Worm (Caenorhabditis elegans): ENCODE results near the gene hmit-1.3.

Gene hmit-1.3

DNA sequence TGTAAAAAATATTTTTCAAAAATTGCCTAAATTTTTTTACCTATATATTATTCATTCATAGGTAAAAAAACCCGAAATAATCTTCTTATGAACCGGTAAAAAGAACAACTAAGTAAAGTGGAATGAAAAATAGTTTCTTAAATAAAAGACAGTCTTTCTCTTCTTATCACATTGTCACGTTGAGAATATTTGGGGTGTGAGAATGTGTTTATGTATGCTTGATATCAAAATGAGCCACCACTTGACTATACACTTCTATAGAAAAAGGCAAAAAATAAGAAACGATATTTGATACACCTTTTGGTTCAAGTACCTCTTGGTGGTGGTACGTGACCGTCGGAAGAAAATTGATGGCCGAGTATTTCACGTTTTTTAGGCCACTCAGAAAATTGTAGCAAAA is at the start of gene hmit-1.3:
Gene hmit-1.3, minus strand, starts transcription at position 103 of the 400 bp plus-strand sequence.
- TF ChIP-seq ceh-18 (tag; optimal IDR thresholded peaks at IDR 0.05) = no peak
- TF ChIP-seq ahr-1 (tag; optimal IDR thresholded peaks at IDR 0.05) = no peak
- TF ChIP-seq hlh-8 (tag; optimal IDR thresholded peaks at IDR 0.05) = no peak
- no peak for TF ChIP-seq ceh-19 (GFP tag; optimal IDR thresholded peaks at IDR 0.05)

DNA sequence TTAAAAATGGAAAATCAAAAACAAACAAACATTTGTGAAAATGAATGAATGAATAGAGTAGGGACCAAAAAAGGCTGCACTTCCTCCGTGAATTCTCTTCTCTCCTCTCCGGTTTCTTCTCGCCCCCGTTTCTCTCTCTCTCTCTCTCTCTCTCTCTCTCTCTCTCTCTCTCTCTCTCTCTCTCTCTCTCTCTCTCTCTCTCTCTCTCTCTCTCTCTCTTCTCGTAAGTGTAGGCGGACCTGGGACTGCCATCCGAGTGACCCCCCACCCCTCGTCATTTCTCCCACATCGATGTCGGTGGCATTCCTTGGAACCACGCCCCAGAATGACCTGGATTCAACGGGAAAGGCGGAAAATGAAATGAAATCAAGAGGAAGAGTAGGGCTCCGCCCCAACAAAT is 47.4 kb upstream of the hmit-1.3 start:
- TF ChIP-seq Y22D7AL.16 (tag; optimal IDR thresholded peaks at IDR 0.05) = no peak
- TF ChIP-seq elt-4 (tag; optimal IDR thresholded peaks at IDR 0.05) = no peak
- no peak for TF ChIP-seq fkh-10 (GFP tag; optimal IDR thresholded peaks at IDR 0.05)
- no peak for TF ChIP-seq rnt-1 (tag; optimal IDR thresholded peaks at IDR 0.05)
- TF ChIP-seq unc-3 (GFP tag; conservative IDR thresholded peaks at IDR 0.05) = no peak
- TF ChIP-seq unc-3 (tag; optimal IDR thresholded peaks at IDR 0.05) = no peak

DNA sequence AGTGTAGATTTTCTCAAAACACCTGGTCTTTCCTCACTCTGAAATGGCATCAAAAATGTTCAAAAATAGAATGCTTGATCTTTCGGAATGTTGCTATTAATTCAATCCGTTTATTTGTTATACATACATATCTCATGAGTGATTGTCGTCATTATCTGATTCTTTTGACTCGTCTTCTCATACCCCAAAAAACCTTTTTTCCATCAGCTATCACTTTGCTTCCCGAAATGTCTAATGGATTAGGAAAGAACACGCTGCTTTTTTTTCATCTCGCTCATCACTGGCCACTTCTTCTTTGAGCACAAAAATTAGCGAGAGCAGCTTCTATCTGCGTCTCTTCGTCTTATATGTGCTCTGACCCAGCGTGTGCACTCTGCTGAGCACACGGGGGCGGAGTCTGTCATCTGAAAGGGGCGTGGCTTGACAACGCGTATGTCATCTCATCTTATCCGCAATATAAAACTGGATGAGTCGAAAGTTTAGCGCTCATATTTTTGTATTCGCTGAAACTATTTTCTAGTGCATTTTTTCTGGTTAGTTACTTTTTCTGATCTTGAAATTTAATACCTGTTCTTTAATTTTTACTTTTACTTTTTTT is 45.5 kb upstream of the hmit-1.3 start:
- TF ChIP-seq tbx-7 (tag; optimal IDR thresholded peaks at IDR 0.05) (no peak), elt-2 (tag; optimal IDR thresholded peaks at IDR 0.05) (no peak), fkh-6 (tag; optimal IDR thresholded peaks at IDR 0.05) (no peak), ceh-30 (tag; optimal IDR thresholded peaks at IDR 0.05) (no peak)

DNA sequence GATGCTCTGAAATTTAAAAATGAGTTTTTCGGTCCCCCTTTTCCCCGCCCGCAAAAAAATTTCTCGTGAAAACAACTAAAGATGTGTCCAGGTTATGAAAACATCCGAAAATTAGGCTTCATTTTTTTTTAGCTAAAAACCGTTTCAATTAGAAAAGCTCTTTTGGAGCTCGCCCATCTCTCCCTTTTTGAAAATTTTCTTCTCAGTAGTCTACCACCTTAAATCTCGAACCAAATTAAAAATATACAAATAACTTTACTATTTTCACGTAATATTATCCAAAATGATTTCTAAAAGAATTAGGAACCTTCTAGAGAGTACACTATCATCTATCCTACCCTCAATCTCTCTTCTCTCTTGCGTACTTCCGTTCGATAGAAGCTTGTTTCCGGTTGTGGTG is 42.9 kb upstream of the hmit-1.3 start:
- TF ChIP-seq tbx-7 (tag; optimal IDR thresholded peaks at IDR 0.05) (no peak), ref-2 (tag; optimal IDR thresholded peaks at IDR 0.05) (no peak), ceh-22 (tag; optimal IDR thresholded peaks at IDR 0.05) (no peak), nhr-11 (tag; optimal IDR thresholded peaks at IDR 0.05) (no peak), F13H6.1 (tag; optimal IDR thresholded peaks at IDR 0.05) (no peak), lim-6 (tag; optimal IDR thresholded peaks at IDR 0.05) (no peak), ceh-48 (tag; optimal IDR thresholded peaks at IDR 0.05) (no peak), fax-1 (tag; optimal IDR thresholded peaks at IDR 0.05) (no peak), ceh-2 (tag; optimal IDR thresholded peaks at IDR 0.05) (no peak), syd-9 (tag; optimal IDR thresholded peaks at IDR 0.05) (no peak), hlh-8 (tag; optimal IDR thresholded peaks at IDR 0.05) (no peak), ceh-19 (GFP tag; optimal IDR thresholded peaks at IDR 0.05) (no peak), K02D7.2 (tag; optimal IDR thresholded peaks at IDR 0.05) (no peak)

DNA sequence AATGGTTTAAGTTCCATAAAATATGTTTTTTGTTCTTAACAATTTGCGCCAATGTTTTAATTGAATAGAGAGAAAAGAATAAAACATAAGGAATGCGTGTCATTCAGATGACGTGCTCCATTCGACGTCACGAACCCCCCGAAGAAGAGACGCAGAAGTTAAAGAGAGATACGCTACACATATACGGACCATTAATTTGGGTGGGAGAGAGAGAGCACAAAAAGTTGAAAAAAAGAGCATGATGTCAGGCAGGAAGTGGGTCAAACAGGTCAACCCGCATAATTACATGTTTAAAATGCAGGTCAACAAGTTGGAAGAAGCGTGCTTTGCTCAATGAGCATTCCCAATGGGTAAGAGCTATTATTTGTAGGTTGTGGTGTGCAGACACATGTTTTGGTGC is 40.8 kb upstream of the hmit-1.3 start:
- TF ChIP-seq pha-2 (tag; optimal IDR thresholded peaks at IDR 0.05) (no peak), odd-2 (tag; optimal IDR thresholded peaks at IDR 0.05) (no peak), ztf-16 (tag; optimal IDR thresholded peaks at IDR 0.05) (no peak), ceh-45 (GFP tag; IDR thresholded peaks at IDR 0.05) (no peak), unc-42 (tag; optimal IDR thresholded peaks at IDR 0.05) (peak; percentile 34), ref-2 (tag; optimal IDR thresholded peaks at IDR 0.05) (no peak), unc-3 (GFP tag; conservative IDR thresholded peaks at IDR 0.05) (no peak), unc-3 (tag; optimal IDR thresholded peaks at IDR 0.05) (no peak), unc-55 (GFP tag; optimal IDR thresholded peaks at IDR 0.05) (no peak), C38D4.7 (GFP tag; optimal IDR thresholded peaks at IDR 0.05) (no peak), npax-4 (tag; optimal IDR thresholded peaks at IDR 0.05) (no peak), tbx-2 (tag; optimal IDR thresholded peaks at IDR 0.05) (peak; percentile 1), fkh-6 (tag; optimal IDR thresholded peaks at IDR 0.05) (no peak), ahr-1 (tag; optimal IDR thresholded peaks at IDR 0.05) (no peak), F13H6.1 (tag; optimal IDR thresholded peaks at IDR 0.05) (no peak), syd-9 (tag; optimal IDR thresholded peaks at IDR 0.05) (no peak)

DNA sequence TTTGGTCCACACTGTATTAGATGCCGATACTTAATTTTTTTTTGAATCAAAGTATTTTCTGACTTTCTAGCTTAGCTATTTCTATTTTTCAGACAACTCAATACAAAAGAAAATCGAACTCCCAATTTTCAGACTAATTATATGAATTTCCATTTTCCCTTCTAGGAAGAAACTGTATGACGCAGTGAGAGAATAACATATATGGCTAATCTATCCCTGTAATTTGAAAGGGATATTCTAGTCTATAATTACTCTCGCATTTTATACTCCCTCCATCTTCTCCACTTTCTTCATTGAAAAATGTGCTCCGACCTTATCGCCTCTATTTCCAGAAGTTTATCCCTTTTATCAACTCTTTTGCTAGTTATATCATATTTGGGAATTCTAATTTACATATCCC is 33.9 kb upstream of the hmit-1.3 start, which contains the start of gene C54C6.4:
Gene C54C6.4, plus strand, starts transcription at position 301 of the 400 bp plus-strand sequence.
- TF ChIP-seq hlh-15 (tag; optimal IDR thresholded peaks at IDR 0.05) = no peak
- no peak for TF ChIP-seq unc-3 (GFP tag; conservative IDR thresholded peaks at IDR 0.05)
- TF ChIP-seq unc-3 (tag; optimal IDR thresholded peaks at IDR 0.05) = no peak
- no peak for TF ChIP-seq pqm-1 (tag; optimal IDR thresholded peaks at IDR 0.05)
- no peak for TF ChIP-seq lin-11 (tag; optimal IDR thresholded peaks at IDR 0.05)
- TF ChIP-seq pha-4 (tag; optimal IDR thresholded peaks at IDR 0.05) = no peak
- no peak for TF ChIP-seq dve-1 (tag; optimal IDR thresholded peaks at IDR 0.05)
- TF ChIP-seq tbx-7 (tag; optimal IDR thresholded peaks at IDR 0.05) = no peak
- no peak for TF ChIP-seq unc-86 (tag; optimal IDR thresholded peaks at IDR 0.05)
- TF ChIP-seq sdc-2 (tag; optimal IDR thresholded peaks at IDR 0.05) = no peak
- TF ChIP-seq madf-2 (tag; optimal IDR thresholded peaks at IDR 0.05) = no peak
- TF ChIP-seq C08G9.2 (tag; optimal IDR thresholded peaks at IDR 0.05) = no peak
- TF ChIP-seq Y22D7AL.16 (tag; optimal IDR thresholded peaks at IDR 0.05) = no peak
- no peak for TF ChIP-seq F13H6.1 (tag; optimal IDR thresholded peaks at IDR 0.05)
- no peak for TF ChIP-seq sox-2 (GFP tag; IDR thresholded peaks at IDR 0.05)
